Fruit fly (Drosophila melanogaster) whole organism, wandering third instar larva: ENCODE data around the gene Jon99Fii.

Source experiments
- Abd-B ChIP-seq: fragments of >200 bp; optimal IDR thresholded peaks from 2 replicates; lab custom pipeline; 2017; ENCODE audit warnings: missing biosample characterization, missing genetic modification characterization
- CrebA ChIP-seq: fragments of 200-800 bp; sonication (Bioruptor generic); optimal IDR thresholded peaks from 2 replicates; lab custom pipeline; 2016; ENCODE audit warnings: missing biosample characterization, mild to moderate bottlenecking, missing genetic modification characterization, borderline replicate concordance
- Dif ChIP-seq: fragments of 200-275, 200-300 bp; sonication (Bioruptor generic); optimal IDR thresholded peaks from 2 replicates; lab custom pipeline; 2018; ENCODE audit warnings: missing biosample characterization, missing genetic modification characterization; ENCODE audit not compliant: partially characterized antibody
- Hnf4 ChIP-seq: fragments of 200-800 bp; sonication (Bioruptor generic); optimal IDR thresholded peaks from 2 replicates; lab custom pipeline; 2016; ENCODE audit warnings: missing biosample characterization, mild to moderate bottlenecking, missing genetic modification characterization
- Hr83 ChIP-seq: fragments of 200-300 bp; sonication (Bioruptor generic); optimal IDR thresholded peaks from 2 replicates; lab custom pipeline; 2016; ENCODE audit warnings: missing biosample characterization, mild to moderate bottlenecking, missing genetic modification characterization, moderate library complexity; ENCODE audit not compliant: poor library complexity, severe bottlenecking
- Jra ChIP-seq: sonication (Bioruptor generic); optimal IDR thresholded peaks from 2 replicates; lab custom pipeline; 2016; ENCODE audit warnings: missing biosample characterization, missing genetic modification characterization
- Mio ChIP-seq: sonication (Bioruptor generic); optimal IDR thresholded peaks from 2 replicates; lab custom pipeline; 2016; ENCODE audit warnings: missing biosample characterization, missing genetic modification characterization
- Myc ChIP-seq: fragments of >200 bp; optimal IDR thresholded peaks from 2 replicates; lab custom pipeline; 2017
- N ChIP-seq: fragments of >200 bp; optimal IDR thresholded peaks from 2 replicates; lab custom pipeline; 2018; ENCODE audit warnings: missing biosample characterization, missing external identifiers, missing genetic modification characterization
- OdsH ChIP-seq: fragments of 200-800 bp; sonication (Bioruptor generic); optimal IDR thresholded peaks from 2 replicates; lab custom pipeline; 2016; ENCODE audit warnings: missing biosample characterization, mild to moderate bottlenecking, missing genetic modification characterization
- Rel ChIP-seq, 2 experiments: fragments of 200-800 bp; sonication (Bioruptor generic) in 1 of 2; optimal IDR thresholded peaks; 2 replicates in 1 of 2; 3 replicates in 1 of 2; lab custom pipeline; 2016 to 2019; ENCODE audit warnings: mild to moderate bottlenecking in 2 of 2, missing biosample characterization in 2 of 2, missing genetic modification characterization in 2 of 2, moderate library complexity in 1 of 2
- br ChIP-seq: fragments of 200-800 bp; sonication (Bioruptor generic); optimal IDR thresholded peaks from 2 replicates; lab custom pipeline; 2016; ENCODE audit warnings: missing biosample characterization, missing genetic modification characterization
- dmrt93B ChIP-seq: fragments of 200-800 bp; sonication (Bioruptor generic); optimal IDR thresholded peaks from 2 replicates; lab custom pipeline; 2018; ENCODE audit warnings: missing biosample characterization, mild to moderate bottlenecking, missing genetic modification characterization
- ey ChIP-seq: fragments of 200-800 bp; sonication (Bioruptor generic); optimal IDR thresholded peaks from 2 replicates; lab custom pipeline; 2016; ENCODE audit warnings: missing biosample characterization, missing genetic modification characterization
- foxo ChIP-seq, 2 experiments: fragments of 200-800 bp; sonication (Bioruptor generic); optimal IDR thresholded peaks; 2 replicates in 1 of 2; 3 replicates in 1 of 2; lab custom pipeline; 2016 to 2017; ENCODE audit warnings: missing biosample characterization in 2 of 2, missing genetic modification characterization in 2 of 2
- fru ChIP-seq: fragments of 200-800 bp; sonication (Bioruptor generic); optimal IDR thresholded peaks from 3 replicates; lab custom pipeline; 2016; ENCODE audit warnings: missing biosample characterization, mild to moderate bottlenecking, missing genetic modification characterization
- pan ChIP-seq: fragments of >200 bp; optimal IDR thresholded peaks from 2 replicates; lab custom pipeline; 2017
- rgr ChIP-seq: fragments of 200-800 bp; sonication (Bioruptor generic); optimal IDR thresholded peaks from 3 replicates; lab custom pipeline; 2016; ENCODE audit warnings: missing biosample characterization, mild to moderate bottlenecking, missing genetic modification characterization
- sage ChIP-seq: fragments of 200-800 bp; sonication (Bioruptor generic); optimal IDR thresholded peaks from 2 replicates; lab custom pipeline; 2016; ENCODE audit warnings: missing biosample characterization, mild to moderate bottlenecking, missing genetic modification characterization
- sv ChIP-seq: fragments of 200-800 bp; sonication (Bioruptor generic); optimal IDR thresholded peaks from 3 replicates; lab custom pipeline; 2016; ENCODE audit warnings: missing biosample characterization, missing genetic modification characterization
- tai ChIP-seq: sonication (Bioruptor generic); optimal IDR thresholded peaks from 2 replicates; lab custom pipeline; 2016; ENCODE audit warnings: missing biosample characterization, missing genetic modification characterization

The Jon99Fii gene

DNA sequence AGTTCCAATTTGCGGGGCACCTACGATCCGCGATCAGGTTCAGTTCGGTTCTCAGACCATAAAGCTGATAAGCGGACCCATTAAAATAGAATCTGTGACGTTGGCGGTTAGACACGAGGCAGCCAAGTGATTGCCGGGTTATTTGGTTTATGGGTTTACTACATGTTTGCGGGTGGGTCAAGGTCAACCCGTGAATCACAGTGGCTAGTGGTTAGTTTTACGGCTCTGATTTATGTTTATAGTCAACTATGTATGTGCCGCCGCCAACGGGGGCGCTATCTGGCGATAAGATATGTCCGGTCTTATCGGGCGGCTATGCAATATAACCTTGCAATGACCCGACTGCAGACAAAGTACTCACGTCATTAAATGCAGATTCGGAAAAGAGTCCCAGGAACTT, 38.3 kb downstream of the Jon99Fii start:
- peak; percentile 22 for TF ChIP-seq CrebA (GFP tag; lab: Kevin White, UChicago)
- TF ChIP-seq pan (lab: Kevin White, UChicago), result no peak

- TF ChIP-seq Jra, result no peak
- no peak for TF ChIP-seq Hr83 (GFP tag; lab: Kevin White, UChicago)
- no peak for TF ChIP-seq Myc (lab: Kevin White, UChicago)
- no peak for TF ChIP-seq br
- TF ChIP-seq sv, result no peak
- no peak for TF ChIP-seq rgr
- TF ChIP-seq N (GFP tag; lab: Kevin White, UChicago), result no peak
- no peak for TF ChIP-seq ey (GFP tag; lab: Kevin White, UChicago)
- no peak for TF ChIP-seq foxo (GFP tag; optimal IDR thresholded peaks at IDR 0.05; lab: Kevin White, UChicago)
- no peak for TF ChIP-seq CrebA (GFP tag; lab: Kevin White, UChicago)
- TF ChIP-seq Abd-B (GFP tag; lab: Kevin White, UChicago), result no peak
- TF ChIP-seq dmrt93B (GFP tag; lab: Kevin White, UChicago), result no peak
- TF ChIP-seq Hnf4 (GFP tag; lab: Kevin White, UChicago), result no peak
- TF ChIP-seq tai, result no peak
Observed at dm6 chr3R:30444946-30445345, 42.8 kb downstream of the Jon99Fii start, which contains the start of gene Osi23. Gene Osi23, minus strand, starts transcription at chr3R:30445046.

DNA sequence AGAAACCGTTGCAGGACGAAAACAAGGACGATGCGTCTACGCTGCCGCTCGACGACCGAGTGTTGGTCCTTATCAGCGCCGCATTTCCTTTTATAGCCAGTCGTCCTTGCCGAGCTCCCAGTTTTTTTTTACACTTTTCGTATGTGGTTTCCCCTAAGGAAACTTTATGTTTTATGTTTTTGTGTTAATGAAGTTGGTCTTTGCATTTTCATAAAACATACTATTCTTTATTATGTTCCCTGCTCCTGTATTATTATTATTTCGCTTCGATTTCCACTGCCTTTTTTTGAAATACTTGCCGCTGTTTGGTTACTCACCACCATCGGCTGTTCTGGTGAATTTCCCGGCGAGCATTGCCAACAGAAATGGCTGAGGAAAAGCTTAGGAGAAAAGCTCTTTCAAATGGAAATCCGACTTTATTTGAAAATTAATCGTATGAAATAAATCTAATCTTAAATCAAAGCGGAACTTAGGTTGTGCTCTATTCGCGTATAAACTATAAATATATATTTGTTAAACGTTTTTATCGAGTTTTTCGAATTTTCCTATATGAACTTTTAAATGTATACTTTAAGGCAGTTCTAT, 44.1 kb downstream of the Jon99Fii start, which contains the start of gene CG15537:
CG15537 (minus strand) TSS at position 51 of the 585 bp plus-strand sequence.
- TF ChIP-seq Mio (GFP tag; lab: Kevin White, UChicago), result no peak
- TF ChIP-seq sage (GFP tag; lab: Kevin White, UChicago), result no peak
- no peak for TF ChIP-seq OdsH (GFP tag; lab: Kevin White, UChicago)
- TF ChIP-seq br, result no peak
- TF ChIP-seq fru (GFP tag; lab: Kevin White, UChicago), result no peak
- TF ChIP-seq Dif (GFP tag; lab: Kevin White, UChicago), result no peak
- TF ChIP-seq Rel (GFP tag; optimal IDR thresholded peaks at IDR 0.05; lab: Kevin White, UChicago), result no peak
- no peak for TF ChIP-seq Rel (tag; optimal IDR thresholded peaks at IDR 0.05; lab: Kevin White, UChicago)
- TF ChIP-seq, all 38 proteins: peak for 0
